Worm (Caenorhabditis elegans): Measurements from ENCODE around the gene Y73B3B.1.
"Not testable (repeated sequence)": the region's sequence is repeated elsewhere in the genome, so short reads cannot be mapped to it uniquely, and the experiment has no call there.

Y73B3B.1 gene

DNA sequence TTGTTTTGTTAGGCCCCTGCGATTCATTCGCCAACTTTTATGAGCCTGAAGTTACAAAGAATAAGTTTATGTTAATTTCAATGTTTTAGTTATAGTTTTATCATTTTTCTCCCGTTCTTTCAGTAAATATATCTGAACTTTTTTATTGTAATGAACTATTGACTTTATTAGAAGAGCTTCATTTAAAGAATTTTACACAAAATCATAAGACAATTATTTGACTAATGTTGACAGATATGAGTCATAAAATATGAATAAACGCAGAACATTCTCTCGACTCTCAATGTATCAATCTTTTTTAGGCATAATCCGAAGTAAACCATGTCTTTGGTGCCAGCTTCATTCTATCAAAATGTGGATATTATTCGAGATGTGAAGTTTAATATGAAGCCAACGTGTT is 34.0 kb downstream of the Y73B3B.1 start, which contains the start of the genes T08D2.5 and T08D2.4:
Gene T08D2.5 (plus strand): TSS at position 301 of the 400 bp plus-strand sequence.
Gene T08D2.4 (plus strand): TSS at position 322 of the 400 bp plus-strand sequence.
- TF ChIP-seq nhr-28 (tag; optimal IDR thresholded peaks at IDR 0.05) = no peak
- no peak for TF ChIP-seq ama-1 (optimal IDR thresholded peaks at IDR 0.05)
- TF ChIP-seq ztf-11 (tag; optimal IDR thresholded peaks at IDR 0.05) = no peak
- no peak for TF ChIP-seq elt-1 (tag; optimal IDR thresholded peaks at IDR 0.05)
- TF ChIP-seq ceh-28 (tag; optimal IDR thresholded peaks at IDR 0.05) = no peak
- no peak for TF ChIP-seq ceh-16 (tag; optimal IDR thresholded peaks at IDR 0.05)
- no peak for TF ChIP-seq unc-62 (GFP tag; optimal IDR thresholded peaks at IDR 0.05)
- TF ChIP-seq nhr-76 (tag; optimal IDR thresholded peaks at IDR 0.05) = no peak
- no peak for TF ChIP-seq nhr-25 (tag; optimal IDR thresholded peaks at IDR 0.05)
- TF ChIP-seq nhr-43 (tag; optimal IDR thresholded peaks at IDR 0.05; ENCODE audit: poor library complexity, severe bottlenecking) = no peak
- no peak for TF ChIP-seq ztf-4 (tag; optimal IDR thresholded peaks at IDR 0.05)
- TF ChIP-seq ZK546.5 (tag; optimal IDR thresholded peaks at IDR 0.05) = no peak

- not testable (repeated sequence) for TF ChIP-seq ceh-16, fos-1, skn-1 (tag; optimal IDR thresholded peaks at IDR 0.05)
Observed at ce11 chrX:163034-163433, 48.0 kb downstream of the Y73B3B.1 start, which contains the start of gene tmed-12. tmed-12 (minus strand) TSS chrX:163134.
